Worm (Caenorhabditis elegans) whole organism, L2 larva: ENCODE measurements around the gene B0410.1.

Source experiments
- Y55F3AM.14 ChIP-seq: fragments of 200-800 bp; sonication (Bioruptor generic); optimal IDR thresholded peaks from 2 replicates; lab custom pipeline; 2018; ENCODE audit warnings: mild to moderate bottlenecking, missing genetic modification characterization, missing compliant biosample characterization
- egl-27 ChIP-seq: sonication (generic microtip); optimal IDR thresholded peaks from 3 replicates; lab custom pipeline; 2017; ENCODE audit warnings: missing biosample characterization, missing genetic modification reagents, missing genetic modification characterization
- elt-1 ChIP-seq: fragments of 150-350 bp; optimal IDR thresholded peaks from 2 replicates; lab custom pipeline; 2014; ENCODE audit warnings: missing biosample characterization, missing genetic modification characterization
- elt-3 ChIP-seq: sonication (generic microtip); optimal IDR thresholded peaks from 2 replicates; lab custom pipeline; 2017; ENCODE audit warnings: missing biosample characterization, missing genetic modification characterization
- fos-1 ChIP-seq: fragments of 150-350 bp; optimal IDR thresholded peaks from 2 replicates; lab custom pipeline; 2014; ENCODE audit warnings: missing biosample characterization, missing genetic modification characterization
- lin-11 ChIP-seq: fragments of 150-350 bp; sonication (generic microtip); optimal IDR thresholded peaks from 2 replicates; lab custom pipeline; 2014; ENCODE audit warnings: missing biosample characterization, missing genetic modification characterization, inconsistent platforms, mixed read lengths
- lin-39 ChIP-seq: fragments of 150-350 bp; optimal IDR thresholded peaks from 2 replicates; lab custom pipeline; 2014; ENCODE audit warnings: missing biosample characterization, missing genetic modification reagents, missing genetic modification characterization
- nhr-11 ChIP-seq: fragments of 150-350 bp; optimal IDR thresholded peaks from 2 replicates; lab custom pipeline; 2014; ENCODE audit warnings: missing biosample characterization, missing genetic modification characterization
- nhr-12 ChIP-seq: fragments of 150-350 bp; optimal IDR thresholded peaks from 2 replicates; lab custom pipeline; 2014; ENCODE audit warnings: missing biosample characterization, missing genetic modification characterization
- nhr-237 ChIP-seq: fragments of 150-350 bp; optimal IDR thresholded peaks from 2 replicates; lab custom pipeline; 2014; ENCODE audit warnings: missing biosample characterization, missing genetic modification characterization
- skn-1 ChIP-seq: sonication (generic microtip); optimal IDR thresholded peaks from 2 replicates; lab custom pipeline; 2017; ENCODE audit warnings: missing biosample characterization, missing genetic modification characterization
- unc-55 ChIP-seq: fragments of 150-350 bp; sonication (generic microtip); optimal IDR thresholded peaks from 3 replicates; lab custom pipeline; 2014; ENCODE audit warnings: missing biosample characterization, missing genetic modification reagents, missing genetic modification characterization
- unc-62 ChIP-seq: fragments of 150-350 bp; optimal IDR thresholded peaks from 2 replicates; lab custom pipeline; 2014; ENCODE audit warnings: missing biosample characterization, missing genetic modification reagents, missing genetic modification characterization

- TF ChIP-seq lin-39 (tag; lab: Kevin White, UChicago): no peak
- TF ChIP-seq Y55F3AM.14 (GFP tag; lab: Kevin White, UChicago): no peak
- no peak for TF ChIP-seq unc-62 (GFP tag; lab: Kevin White, UChicago)
- no peak for TF ChIP-seq lin-11
- TF ChIP-seq elt-1 (tag; lab: Kevin White, UChicago): no peak
- no peak for TF ChIP-seq elt-3 (tag; lab: Kevin White, UChicago)
- no peak for TF ChIP-seq nhr-12 (tag; lab: Kevin White, UChicago)
- no peak for TF ChIP-seq unc-55
- TF ChIP-seq nhr-237 (tag; lab: Kevin White, UChicago): no peak
- no peak for TF ChIP-seq nhr-11 (tag; lab: Kevin White, UChicago)
- no peak for TF ChIP-seq fos-1 (tag; lab: Kevin White, UChicago)
- no peak for TF ChIP-seq egl-27 (tag; lab: Kevin White, UChicago)
- no peak for TF ChIP-seq skn-1 (tag; lab: Kevin White, UChicago)
These were observed 49.2 kb downstream of the B0410.1 start for ce11 chrX:2943611-2944010.
